Worm (Caenorhabditis elegans) whole organism, midembryonic: ENCODE results near the gene str-214.

Experiments used
- T22C8.4 ChIP-seq: fragments of 200-800 bp; sonication (Bioruptor generic); IDR thresholded peaks from 2 replicates; pipeline ENCODE4 v1.3.6; 2022; ENCODE audit warnings: missing genetic modification characterization, missing compliant biosample characterization
- cog-1 ChIP-seq: sonication (generic microtip); optimal IDR thresholded peaks from 2 replicates; lab custom pipeline; 2016; ENCODE audit warnings: missing genetic modification characterization, missing compliant biosample characterization
- flt-1 ChIP-seq: fragments of 200-800 bp; sonication (Bioruptor generic); IDR thresholded peaks from 2 replicates; pipeline ENCODE4 v1.3.6; 2022; ENCODE audit warnings: missing genetic modification characterization, missing compliant biosample characterization
- klf-2 ChIP-seq: fragments of 200-800 bp; sonication (Bioruptor generic); conservative IDR thresholded peaks from 2 replicates; pipeline ENCODE4 v1.3.6; 2022; ENCODE audit warnings: missing genetic modification reagents, missing genetic modification characterization, missing compliant biosample characterization
- med-1 ChIP-seq: sonication (generic microtip); optimal IDR thresholded peaks from 2 replicates; lab custom pipeline; 2017; ENCODE audit warnings: missing genetic modification characterization, mild to moderate bottlenecking, missing compliant biosample characterization, antibody characterized with exemption, missing genetic modification reagents; ENCODE audit not compliant: insufficient read depth
- ref-1 ChIP-seq: fragments of 200-800 bp; sonication (Bioruptor generic); conservative IDR thresholded peaks from 2 replicates; pipeline ENCODE4 v1.3.6; 2022; ENCODE audit warnings: missing genetic modification reagents, missing genetic modification characterization, missing compliant biosample characterization
- tab-1 ChIP-seq: fragments of 200-800 bp; sonication (Bioruptor generic); IDR thresholded peaks from 2 replicates; pipeline ENCODE4 v1.3.6; 2022; ENCODE audit warnings: missing genetic modification characterization, missing compliant biosample characterization
- ztf-23 ChIP-seq: fragments of 200-800 bp; sonication (Bioruptor generic); IDR thresholded peaks from 2 replicates; pipeline ENCODE4 v1.3.6; 2022; ENCODE audit warnings: missing genetic modification reagents, missing genetic modification characterization, missing compliant biosample characterization
- ztf-29 ChIP-seq: fragments of 200-800 bp; sonication (Bioruptor generic); IDR thresholded peaks from 2 replicates; pipeline ENCODE4 v1.3.6; 2022; ENCODE audit warnings: missing genetic modification reagents, missing genetic modification characterization, missing compliant biosample characterization

- TF ChIP-seq tab-1 (no peak), T22C8.4 (no peak), med-1 (GFP tag; lab: Kevin White, UChicago) (no peak), ztf-23 (GFP tag; lab: Robert Waterston, UW) (no peak), klf-2 (GFP tag; lab: Robert Waterston, UW) (no peak), flt-1 (GFP tag; lab: Robert Waterston, UW) (no peak), ztf-29 (no peak), cog-1 (tag; lab: Kevin White, UChicago) (no peak), ref-1 (GFP tag; lab: Robert Waterston, UW) (no peak)
Measured at ce11 chrV:16299834-16300233, 15.3 kb upstream of the str-214 start.
